Fruit fly (Drosophila melanogaster) whole organism, embryonic: ENCODE measurements around the gene Hsp70Ab.

Source experiments
- Atf3 ChIP-seq: fragments of 200-800 bp; sonication (Bioruptor generic); optimal IDR thresholded peaks from 3 replicates; lab custom pipeline; 2016; ENCODE audit warnings: missing biosample characterization, missing genetic modification characterization
- B-H1 ChIP-seq: fragments of 200-800 bp; sonication (Bioruptor generic); IDR thresholded peaks from 3 replicates; pipeline ENCODE4 v1.3.6; 2022; ENCODE audit warnings: missing biosample characterization, missing genetic modification characterization
- CG12299 ChIP-seq: fragments of 200-800 bp; sonication (Bioruptor generic); optimal IDR thresholded peaks from 2 replicates; lab custom pipeline; 2018; ENCODE audit warnings: missing biosample characterization, mild to moderate bottlenecking, missing genetic modification characterization
- CG13287 ChIP-seq: fragments of 200-800 bp; sonication (Bioruptor generic); IDR thresholded peaks from 2 replicates; pipeline ENCODE4 v1.3.6; 2022; ENCODE audit warnings: missing biosample characterization, missing genetic modification characterization; ENCODE audit not compliant: partially characterized antibody
- CG14441 ChIP-seq: fragments of 200-800 bp; sonication (Bioruptor generic); IDR thresholded peaks from 2 replicates; pipeline ENCODE4 v1.3.6; 2022; ENCODE audit warnings: missing biosample characterization, missing genetic modification characterization
- CG17361 ChIP-seq: fragments of 200-800 bp; sonication (Bioruptor generic); IDR thresholded peaks from 3 replicates; pipeline ENCODE4 v1.3.6; 2022; ENCODE audit warnings: missing biosample characterization, missing genetic modification characterization
- CG1832 ChIP-seq: fragments of 200-800 bp; sonication (Bioruptor generic); optimal IDR thresholded peaks from 2 replicates; lab custom pipeline; 2017; ENCODE audit warnings: missing biosample characterization, mild to moderate bottlenecking, missing genetic modification characterization, inconsistent platforms
- CG34422 ChIP-seq: fragments of 200-800 bp; sonication (Bioruptor generic); IDR thresholded peaks from 3 replicates; pipeline ENCODE4 v1.3.6; 2022; ENCODE audit warnings: missing biosample characterization, missing genetic modification characterization
- CG4404 ChIP-seq: fragments of 200-800 bp; sonication (Bioruptor generic); IDR thresholded peaks from 2 replicates; pipeline ENCODE4 v1.3.6; 2022; ENCODE audit warnings: missing biosample characterization, missing genetic modification characterization
- CG6272 ChIP-seq: fragments of 200-800 bp; sonication (Bioruptor generic); IDR thresholded peaks from 2 replicates; pipeline ENCODE4 v1.3.6; 2022; ENCODE audit warnings: missing biosample characterization, missing genetic modification characterization
- CG6654 ChIP-seq: fragments of 200-800 bp; sonication (Bioruptor generic); optimal IDR thresholded peaks from 2 replicates; lab custom pipeline; 2017; ENCODE audit warnings: missing biosample characterization, mild to moderate bottlenecking, missing genetic modification characterization
- CG6791 ChIP-seq: fragments of 200-800 bp; sonication (Bioruptor generic); IDR thresholded peaks from 3 replicates; pipeline ENCODE4 v1.3.6; 2022; ENCODE audit warnings: missing biosample characterization, missing genetic modification characterization; ENCODE audit not compliant: partially characterized antibody
- CG7357 ChIP-seq: fragments of 200-800 bp; sonication (Bioruptor generic); IDR thresholded peaks from 3 replicates; pipeline ENCODE4 v1.3.6; 2022; ENCODE audit warnings: missing biosample characterization, missing genetic modification characterization
- CG7928 ChIP-seq: fragments of 200-800 bp; sonication (Bioruptor generic); optimal IDR thresholded peaks from 2 replicates; lab custom pipeline; 2017; ENCODE audit warnings: missing biosample characterization, mild to moderate bottlenecking, missing genetic modification characterization
- CG8290 ChIP-seq, 3 experiments: fragments of 200-800 bp; sonication (Bioruptor generic); optimal IDR thresholded peaks; 2 replicates each; lab custom pipeline; 2016 to 2019; ENCODE audit warnings: missing biosample characterization in 3 of 3, missing genetic modification characterization in 3 of 3, mild to moderate bottlenecking in 2 of 3, moderate library complexity in 1 of 3
- CG9727 ChIP-seq: fragments of 200-800 bp; sonication (Bioruptor generic); optimal IDR thresholded peaks from 3 replicates; lab custom pipeline; 2017; ENCODE audit warnings: missing biosample characterization, mild to moderate bottlenecking, missing genetic modification characterization
- D ChIP-seq, 2 experiments: fragments of 200-800 bp in 1 of 2; fragments of >200 bp in 1 of 2; sonication (Bioruptor generic) in 1 of 2; optimal IDR thresholded peaks; 2 replicates in 1 of 2; 3 replicates in 1 of 2; lab custom pipeline; 2017; ENCODE audit warnings: mild to moderate bottlenecking in 1 of 2, missing biosample characterization in 1 of 2, missing genetic modification characterization in 1 of 2, missing genetic modification reagents in 1 of 2
- Dbx ChIP-seq: fragments of 200-800 bp; sonication (Bioruptor generic); IDR thresholded peaks from 3 replicates; pipeline ENCODE4 v1.3.6; 2022; ENCODE audit warnings: missing biosample characterization, missing genetic modification characterization
- Dek ChIP-seq: fragments of 200-800 bp; sonication (Bioruptor generic); optimal IDR thresholded peaks from 3 replicates; lab custom pipeline; 2019; ENCODE audit warnings: missing biosample characterization, mild to moderate bottlenecking, missing genetic modification characterization, moderate library complexity
- E2f2 ChIP-seq: fragments of 200-800 bp; sonication (Bioruptor generic); IDR thresholded peaks from 2 replicates; pipeline ENCODE4 v1.3.6; 2022; ENCODE audit warnings: missing biosample characterization, missing genetic modification characterization
- Hsf ChIP-seq: fragments of 200-800 bp; sonication (Bioruptor generic); optimal IDR thresholded peaks from 3 replicates; lab custom pipeline; 2016; ENCODE audit warnings: missing biosample characterization, missing genetic modification characterization
- Jarid2 ChIP-seq: fragments of 200-800 bp; sonication (Bioruptor generic); optimal IDR thresholded peaks from 3 replicates; lab custom pipeline; 2017; ENCODE audit warnings: mild to moderate bottlenecking, missing biosample characterization, missing genetic modification reagents, missing genetic modification characterization
- Lhr ChIP-seq: fragments of 200-800 bp; sonication (Bioruptor generic); optimal IDR thresholded peaks from 3 replicates; lab custom pipeline; 2017; ENCODE audit warnings: mild to moderate bottlenecking, missing biosample characterization, missing genetic modification reagents, missing genetic modification characterization
- Lim3 ChIP-seq: fragments of 200-800 bp; sonication (Bioruptor generic); IDR thresholded peaks from 2 replicates; pipeline ENCODE4 v1.3.6; 2022; ENCODE audit warnings: missing biosample characterization, missing genetic modification characterization
- Mes4 ChIP-seq: fragments of 200-800 bp; sonication (Bioruptor generic); optimal IDR thresholded peaks from 2 replicates; lab custom pipeline; 2016; ENCODE audit warnings: missing biosample characterization, missing genetic modification characterization
- Nf-YC ChIP-seq: fragments of 200-800 bp; optimal IDR thresholded peaks from 3 replicates; lab custom pipeline; 2019; ENCODE audit warnings: missing biosample characterization, mild to moderate bottlenecking, missing genetic modification characterization, moderate library complexity
- Oli ChIP-seq: fragments of 200-800 bp; sonication (Bioruptor generic); optimal IDR thresholded peaks from 2 replicates; lab custom pipeline; 2018; ENCODE audit warnings: missing biosample characterization, mild to moderate bottlenecking, missing genetic modification characterization, moderate library complexity
- PHDP ChIP-seq: fragments of 200-800 bp; sonication (Bioruptor generic); optimal IDR thresholded peaks from 3 replicates; lab custom pipeline; 2018; ENCODE audit warnings: missing biosample characterization, mild to moderate bottlenecking, missing genetic modification characterization, moderate library complexity
- Sox102F ChIP-seq: fragments of 200-800 bp; sonication (Bioruptor generic); optimal IDR thresholded peaks from 2 replicates; lab custom pipeline; 2018; ENCODE audit warnings: missing biosample characterization, mild to moderate bottlenecking, missing genetic modification characterization, moderate library complexity
- Spps ChIP-seq: fragments of 200-800 bp; sonication (Bioruptor generic); optimal IDR thresholded peaks from 2 replicates; lab custom pipeline; 2018; ENCODE audit warnings: missing biosample characterization, mild to moderate bottlenecking, missing genetic modification characterization
- Trl ChIP-seq, 3 experiments: fragments of >200 bp in 2 of 3; fragments of 200-800 bp in 1 of 3; sonication (Bioruptor generic) in 1 of 3; optimal IDR thresholded peaks; 2 replicates in 1 of 3; 3 replicates in 2 of 3; lab custom pipeline; 2016 to 2017; ENCODE audit warnings: missing biosample characterization in 1 of 3, missing genetic modification characterization in 1 of 3
- Vsx1 ChIP-seq: fragments of 200-800 bp; sonication (Bioruptor generic); optimal IDR thresholded peaks from 2 replicates; lab custom pipeline; 2017; ENCODE audit warnings: missing biosample characterization, mild to moderate bottlenecking, missing genetic modification characterization, missing genetic modification reagents
- bbx ChIP-seq: fragments of 200-800 bp; sonication (Bioruptor generic); IDR thresholded peaks from 2 replicates; pipeline ENCODE4 v1.3.6; 2022; ENCODE audit warnings: missing biosample characterization, missing genetic modification characterization; ENCODE audit not compliant: partially characterized antibody
- ci ChIP-seq: fragments of 200-800 bp; sonication (Bioruptor generic); IDR thresholded peaks from 3 replicates; pipeline ENCODE4 v1.3.6; 2022; ENCODE audit warnings: missing biosample characterization, missing genetic modification characterization
- dysf ChIP-seq: fragments of 200-800 bp; sonication (Bioruptor generic); IDR thresholded peaks from 3 replicates; pipeline ENCODE4 v1.3.6; 2022; ENCODE audit warnings: missing biosample characterization, missing genetic modification characterization
- gcm ChIP-seq: fragments of 200-800 bp; sonication (Bioruptor generic); optimal IDR thresholded peaks from 2 replicates; lab custom pipeline; 2019; ENCODE audit warnings: missing biosample characterization, mild to moderate bottlenecking, missing genetic modification characterization, moderate library complexity
- gsb-n ChIP-seq: fragments of 200-800 bp; sonication (Bioruptor generic); optimal IDR thresholded peaks from 3 replicates; lab custom pipeline; 2018; ENCODE audit warnings: missing biosample characterization, mild to moderate bottlenecking, missing genetic modification characterization
- kni ChIP-seq: fragments of 200-800 bp; sonication (Bioruptor generic); optimal IDR thresholded peaks from 3 replicates; lab custom pipeline; 2017; ENCODE audit warnings: mild to moderate bottlenecking, missing biosample characterization, missing genetic modification reagents, missing genetic modification characterization
- pb ChIP-seq: fragments of 200-800 bp; sonication (Bioruptor generic); optimal IDR thresholded peaks from 3 replicates; lab custom pipeline; 2016; ENCODE audit warnings: missing biosample characterization, missing genetic modification characterization
- pzg ChIP-seq: fragments of 200-800 bp; sonication (Bioruptor generic); optimal IDR thresholded peaks from 3 replicates; lab custom pipeline; 2018; ENCODE audit warnings: missing biosample characterization, mild to moderate bottlenecking, missing genetic modification characterization, moderate library complexity
- run ChIP-seq: fragments of 200-800 bp; sonication (Bioruptor generic); optimal IDR thresholded peaks from 3 replicates; lab custom pipeline; 2018; ENCODE audit warnings: missing biosample characterization, mild to moderate bottlenecking, missing genetic modification characterization
- sc ChIP-seq, 3 experiments: fragments of >200 bp in 2 of 3; fragments of 200-800 bp in 1 of 3; sonication (Bioruptor generic) in 1 of 3; optimal IDR thresholded peaks; 2 replicates in 2 of 3; 3 replicates in 1 of 3; lab custom pipeline; 2017; ENCODE audit warnings: mild to moderate bottlenecking in 1 of 3, missing biosample characterization in 1 of 3, missing genetic modification characterization in 1 of 3, missing genetic modification reagents in 1 of 3
- tap ChIP-seq: fragments of 200-800 bp; optimal IDR thresholded peaks from 3 replicates; lab custom pipeline; 2019; ENCODE audit warnings: missing biosample characterization, mild to moderate bottlenecking, missing genetic modification characterization, moderate library complexity
- tin ChIP-seq: fragments of 200-800 bp; sonication (Bioruptor generic); optimal IDR thresholded peaks from 3 replicates; lab custom pipeline; 2016; ENCODE audit warnings: missing biosample characterization, missing genetic modification characterization
- tll ChIP-seq, 2 experiments: fragments of 200-800 bp in 1 of 2; fragments of >200 bp in 1 of 2; sonication (Bioruptor generic) in 1 of 2; optimal IDR thresholded peaks; 2 replicates each; lab custom pipeline; 2017 to 2019; ENCODE audit warnings: missing biosample characterization in 2 of 2, missing genetic modification characterization in 2 of 2, mild to moderate bottlenecking in 1 of 2, moderate library complexity in 1 of 2
- tup ChIP-seq: fragments of 200-800 bp; sonication (Bioruptor generic); optimal IDR thresholded peaks from 2 replicates; lab custom pipeline; 2016; ENCODE audit warnings: missing biosample characterization, mild to moderate bottlenecking, missing genetic modification characterization, moderate library complexity

Hsp70Ab gene

dm6 chr3R:11992934-11993670 is 34.8 kb downstream of the Hsp70Ab start, which contains the start of gene mfas (continued):
- TF ChIP-seq CG4404 (GFP tag; lab: Robert Waterston, UW) (no peak), B-H1 (no peak), CG8290 (GFP tag; optimal IDR thresholded peaks at IDR 0.05; lab: Kevin White, UChicago) (no peak), CG8290 (tag; optimal IDR thresholded peaks at IDR 0.05; lab: Kevin White, UChicago) (peak in 1 of 2 experiments; percentile 42), CG14441 (GFP tag; lab: Robert Waterston, UW) (no peak), CG6654 (GFP tag; lab: Kevin White, UChicago) (no peak), pzg (GFP tag; lab: Kevin White, UChicago) (no peak), D (optimal IDR thresholded peaks at IDR 0.05; lab: Kevin White, UChicago) (no peak), D (GFP tag; optimal IDR thresholded peaks at IDR 0.05; lab: Kevin White, UChicago) (no peak), Oli (no peak), Sox102F (GFP tag; lab: Kevin White, UChicago) (peak; percentile 14), Hsf (GFP tag; lab: Kevin White, UChicago) (no peak), bbx (GFP tag; lab: Robert Waterston, UW) (peak; percentile 22; the same call in 1 of the 2 replicates), Dbx (peak; percentile 12; the same call in 1 of the 3 replicates), gcm (peak; percentile 80), CG1832 (GFP tag; lab: Kevin White, UChicago) (no peak), Trl (optimal IDR thresholded peaks at IDR 0.05; lab: Kevin White, UChicago) (peak; percentile 39 to 44), Trl (GFP tag; optimal IDR thresholded peaks at IDR 0.05; lab: Kevin White, UChicago) (no peak), dysf (no peak), tup (no peak), Atf3 (no peak), CG6272 (GFP tag; lab: Robert Waterston, UW) (no peak), CG7357 (no peak), kni (GFP tag; lab: Kevin White, UChicago) (peak; percentile 39), CG17361 (GFP tag; lab: Robert Waterston, UW) (no peak), PHDP (tag; lab: Kevin White, UChicago) (peak; percentile 15), sc (optimal IDR thresholded peaks at IDR 0.05; lab: Kevin White, UChicago) (no peak), sc (GFP tag; optimal IDR thresholded peaks at IDR 0.05; lab: Kevin White, UChicago) (peak; percentile 15), CG6791 (GFP tag; lab: Robert Waterston, UW) (peak; percentile 34; the same call in 1 of the 3 replicates), tap (no peak), E2f2 (GFP tag; lab: Robert Waterston, UW) (no peak; the same call in 1 of the 2 replicates), Dek (no peak), pb (GFP tag; lab: Kevin White, UChicago) (peak; percentile 5), Mes4 (no peak), Lim3 (no peak), tll (GFP tag; optimal IDR thresholded peaks at IDR 0.05; lab: Kevin White, UChicago) (no peak), gsb-n (tag; lab: Kevin White, UChicago) (peak; percentile 37), Vsx1 (GFP tag; lab: Kevin White, UChicago) (no peak), CG7928 (GFP tag; lab: Kevin White, UChicago) (no peak), CG9727 (GFP tag; lab: Kevin White, UChicago) (no peak), Nf-YC (tag; lab: Kevin White, UChicago) (no peak), CG34422 (GFP tag; lab: Robert Waterston, UW) (no peak; the same call in 2 of the 3 replicates), CG12299 (no peak), Spps (tag; lab: Kevin White, UChicago) (no peak), tin (no peak), ci (peak; percentile 54; the same call in 1 of the 3 replicates), Lhr (GFP tag; lab: Kevin White, UChicago) (no peak), Jarid2 (GFP tag; lab: Kevin White, UChicago) (peak; percentile 86), run (no peak), CG13287 (peak; percentile 25; the same call in 1 of the 2 replicates)
